Comparison of ENCODE assay signal across 5 worm cellular contexts in the genomic region with DNA sequence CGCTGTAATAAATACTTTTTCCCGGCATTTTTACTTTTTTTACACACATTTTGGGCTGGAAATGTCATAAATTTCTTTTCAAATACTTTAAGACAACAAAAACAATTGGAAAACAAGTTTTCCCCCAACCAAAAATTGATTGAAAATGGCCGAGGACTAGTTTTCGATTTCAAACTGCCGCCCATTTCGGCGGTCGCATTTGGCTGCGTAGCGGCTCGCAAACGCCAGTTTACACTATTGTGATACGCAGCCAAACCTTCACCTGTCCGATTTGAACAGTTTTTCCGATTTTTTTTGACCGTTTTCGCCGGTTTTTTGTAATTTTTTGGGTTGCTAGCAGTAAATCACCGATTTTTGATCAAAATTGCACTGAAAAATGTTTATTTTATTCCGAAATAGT.
A peak's percentile ranks its signal among the peaks of the same experiment; 100 is the strongest.
TF ChIP-seq lines count a peak whose summit lies in the region.

No protein-coding gene starts in this region.

TF ChIP-seq in whole organism, L1 larva, 84 proteins besides CTCF, POLR2A, EP300 and RAD21 (continues in another document):
- TF ChIP-seq skn-1 (tag; optimal IDR thresholded peaks at IDR 0.05; lab: Kevin White, UChicago) (peak; percentile 92), lin-13 (GFP tag; optimal IDR thresholded peaks at IDR 0.05; lab: Kevin White, UChicago) (peak; percentile 98), lin-35 (GFP tag; optimal IDR thresholded peaks at IDR 0.05; lab: Kevin White, UChicago) (peak; percentile 99), xbp-1 (tag; optimal IDR thresholded peaks at IDR 0.05; lab: Kevin White, UChicago) (peak; percentile 96), unc-130 (tag; optimal IDR thresholded peaks at IDR 0.05; lab: Kevin White, UChicago) (peak; percentile 91), pqm-1 (tag; optimal IDR thresholded peaks at IDR 0.05; lab: Kevin White, UChicago) (peak; percentile 68), ceh-90 (tag; optimal IDR thresholded peaks at IDR 0.05; lab: Kevin White, UChicago) (no peak), snu-23 (GFP tag; optimal IDR thresholded peaks at IDR 0.05; lab: Kevin White, UChicago) (peak; percentile 97), fkh-10 (GFP tag; optimal IDR thresholded peaks at IDR 0.05; lab: Kevin White, UChicago) (peak; percentile 84), lin-39 (tag; optimal IDR thresholded peaks at IDR 0.05; lab: Kevin White, UChicago) (peak; percentile 85), mef-2 (tag; optimal IDR thresholded peaks at IDR 0.05; lab: Kevin White, UChicago) (peak; percentile 68), fkh-8 (tag; optimal IDR thresholded peaks at IDR 0.05; lab: Kevin White, UChicago) (peak; percentile 98), zip-4 (GFP tag; optimal IDR thresholded peaks at IDR 0.05; lab: Kevin White, UChicago) (peak; percentile 85), efl-1 (optimal IDR thresholded peaks at IDR 0.05; lab: Kevin White, UChicago) (peak; percentile 96 to 99), efl-1 (GFP tag; optimal IDR thresholded peaks at IDR 0.05 in 1 of 2; lab: Kevin White, UChicago) (peak; percentile 99 to 100), rnt-1 (tag; optimal IDR thresholded peaks at IDR 0.05; lab: Kevin White, UChicago) (peak; percentile 98), lin-15B (tag; optimal IDR thresholded peaks at IDR 0.05; lab: Kevin White, UChicago) (peak; percentile 96)

TF ChIP-seq in whole organism, L3 larva, 47 proteins besides CTCF, POLR2A, EP300 and RAD21 (continues in another document):
- TF ChIP-seq unc-62 (GFP tag; optimal IDR thresholded peaks at IDR 0.05; lab: Kevin White, UChicago) (peak; percentile 78), ZK546.5 (tag; optimal IDR thresholded peaks at IDR 0.05; lab: Kevin White, UChicago) (peak; percentile 98), ztf-4 (tag; optimal IDR thresholded peaks at IDR 0.05; lab: Kevin White, UChicago) (peak; percentile 23), sea-2 (GFP tag; optimal IDR thresholded peaks at IDR 0.05; lab: Kevin White, UChicago) (no peak), hmg-11 (tag; optimal IDR thresholded peaks at IDR 0.05; lab: Kevin White, UChicago) (peak; percentile 61), lin-15B (tag; optimal IDR thresholded peaks at IDR 0.05; lab: Kevin White, UChicago) (peak; percentile 97), R02D3.7 (tag; optimal IDR thresholded peaks at IDR 0.05; lab: Kevin White, UChicago) (peak; percentile 89), pqm-1 (tag; optimal IDR thresholded peaks at IDR 0.05; lab: Kevin White, UChicago) (peak; percentile 50), ama-1 (optimal IDR thresholded peaks at IDR 0.05; lab: Kevin White, UChicago) (peak; percentile 85), nhr-77 (tag; optimal IDR thresholded peaks at IDR 0.05; lab: Kevin White, UChicago) (peak; percentile 75), zag-1 (tag; optimal IDR thresholded peaks at IDR 0.05; lab: Kevin White, UChicago) (no peak), egl-5 (tag; optimal IDR thresholded peaks at IDR 0.05; lab: Kevin White, UChicago) (peak; percentile 86), fkh-10 (GFP tag; optimal IDR thresholded peaks at IDR 0.05; lab: Kevin White, UChicago) (peak; percentile 77), ceh-9 (tag; optimal IDR thresholded peaks at IDR 0.05; lab: Kevin White, UChicago) (no peak), nhr-23 (tag; optimal IDR thresholded peaks at IDR 0.05; lab: Kevin White, UChicago) (peak; percentile 99), lsy-12 (tag; optimal IDR thresholded peaks at IDR 0.05; lab: Kevin White, UChicago) (peak; percentile 100), tbx-2 (tag; optimal IDR thresholded peaks at IDR 0.05; lab: Kevin White, UChicago) (peak; percentile 81), elt-2 (tag; optimal IDR thresholded peaks at IDR 0.05; lab: Kevin White, UChicago) (peak; percentile 91)

TF ChIP-seq in whole organism, early embryonic, 17 proteins besides CTCF, POLR2A, EP300 and RAD21:
- TF ChIP-seq ceh-36 (tag; optimal IDR thresholded peaks at IDR 0.05; lab: Kevin White, UChicago) (peak; percentile 49), aly-1 (tag; optimal IDR thresholded peaks at IDR 0.05; lab: Kevin White, UChicago) (no peak), hmg-4 (GFP tag; optimal IDR thresholded peaks at IDR 0.05; lab: Kevin White, UChicago) (peak; percentile 81), B0310.2 (tag; optimal IDR thresholded peaks at IDR 0.05; lab: Kevin White, UChicago) (peak; percentile 52), ama-1 (optimal IDR thresholded peaks at IDR 0.05; lab: Kevin White, UChicago) (peak; percentile 77), pes-1 (GFP tag; IDR thresholded peaks at IDR 0.05; lab: Robert Waterston, UW) (peak; percentile 72), tbx-37 (GFP tag; conservative IDR thresholded peaks at IDR 0.05; lab: Robert Waterston, UW) (0 out of 2 replicates have a peak, but pooled peaks have one; percentile 17), tbx-11 (GFP tag; IDR thresholded peaks at IDR 0.05; lab: Robert Waterston, UW) (0 out of 2 replicates have a peak, but pooled peaks have one; percentile 13), scrt-1 (GFP tag; IDR thresholded peaks at IDR 0.05; lab: Robert Waterston, UW) (no peak), flt-1 (GFP tag; IDR thresholded peaks at IDR 0.05; lab: Robert Waterston, UW) (peak; percentile 64), ets-7 (tag; optimal IDR thresholded peaks at IDR 0.05; lab: Kevin White, UChicago) (no peak), tra-4 (tag; optimal IDR thresholded peaks at IDR 0.05; lab: Kevin White, UChicago) (peak; percentile 38), ceh-13 (GFP tag; optimal IDR thresholded peaks at IDR 0.05; lab: Kevin White, UChicago) (peak; percentile 23), F13C5.2 (tag; optimal IDR thresholded peaks at IDR 0.05; lab: Kevin White, UChicago) (peak; percentile 90), hmbx-1 (tag; optimal IDR thresholded peaks at IDR 0.05; lab: Kevin White, UChicago) (peak; percentile 42), sea-1 (GFP tag; conservative IDR thresholded peaks at IDR 0.05; lab: Robert Waterston, UW) (0 out of 2 replicates have a peak, but pooled peaks have one; percentile 48), hnd-1 (tag; optimal IDR thresholded peaks at IDR 0.05; lab: Kevin White, UChicago) (peak; percentile 5)

TF ChIP-seq in whole organism, midembryonic, 9 proteins besides CTCF, POLR2A, EP300 and RAD21:
- TF ChIP-seq tab-1 (GFP tag; IDR thresholded peaks at IDR 0.05; lab: Robert Waterston, UW) (peak; percentile 69; the same call in 1 of the 2 replicates), ztf-23 (GFP tag; IDR thresholded peaks at IDR 0.05; lab: Robert Waterston, UW) (peak; percentile 92), cog-1 (tag; optimal IDR thresholded peaks at IDR 0.05; lab: Kevin White, UChicago) (peak; percentile 80), klf-2 (GFP tag; conservative IDR thresholded peaks at IDR 0.05; lab: Robert Waterston, UW) (peak; percentile 47; the same call in 1 of the 2 replicates), ztf-29 (GFP tag; IDR thresholded peaks at IDR 0.05; lab: Robert Waterston, UW) (0 out of 2 replicates have a peak, but pooled peaks have one; percentile 16), T22C8.4 (GFP tag; IDR thresholded peaks at IDR 0.05; lab: Robert Waterston, UW) (peak; percentile 69), ref-1 (GFP tag; conservative IDR thresholded peaks at IDR 0.05; lab: Robert Waterston, UW) (0 out of 2 replicates have a peak, but pooled peaks have one; percentile 19), med-1 (GFP tag; optimal IDR thresholded peaks at IDR 0.05; lab: Kevin White, UChicago; ENCODE audit: insufficient read depth) (no peak), flt-1 (GFP tag; IDR thresholded peaks at IDR 0.05; lab: Robert Waterston, UW) (peak; percentile 86)

TF ChIP-seq in whole organism, young adult, 124 proteins besides CTCF, POLR2A, EP300 and RAD21 (continues in another document):
- TF ChIP-seq ztf-22 (GFP tag; optimal IDR thresholded peaks at IDR 0.05; lab: Kevin White, UChicago): peak; percentile 75
- TF ChIP-seq lin-35 (GFP tag; optimal IDR thresholded peaks at IDR 0.05; lab: Kevin White, UChicago): peak; percentile 69 to 98 (median 90)
- TF ChIP-seq nhr-90 (tag; optimal IDR thresholded peaks at IDR 0.05; lab: Kevin White, UChicago): peak; percentile 72
- TF ChIP-seq snpc-1.1 (tag; optimal IDR thresholded peaks at IDR 0.05; lab: Kevin White, UChicago; ENCODE audit: insufficient read depth): peak; percentile 50
- peak; percentile 91 for TF ChIP-seq lir-1 (GFP tag; conservative IDR thresholded peaks at IDR 0.05; lab: Robert Waterston, UW)
- TF ChIP-seq hlh-26 (GFP tag; conservative IDR thresholded peaks at IDR 0.05; lab: Robert Waterston, UW): no peak
- TF ChIP-seq F37B4.10 (GFP tag; IDR thresholded peaks at IDR 0.05; lab: Robert Waterston, UW): 0 out of 2 replicates have a peak, but pooled peaks have one; percentile 38
- TF ChIP-seq unc-130 (GFP tag; optimal IDR thresholded peaks at IDR 0.05; lab: Kevin White, UChicago): peak; percentile 88
- peak; percentile 40 for TF ChIP-seq die-1 (tag; optimal IDR thresholded peaks at IDR 0.05; lab: Kevin White, UChicago)
- peak; percentile 96 for TF ChIP-seq hmg-1.2 (GFP tag; IDR thresholded peaks at IDR 0.05; lab: Robert Waterston, UW)
- TF ChIP-seq rcor-1 (GFP tag; IDR thresholded peaks at IDR 0.05; lab: Robert Waterston, UW): peak; percentile 96
- TF ChIP-seq madf-10 (tag; optimal IDR thresholded peaks at IDR 0.05; lab: Kevin White, UChicago): peak; percentile 77
- peak; percentile 94 for TF ChIP-seq ztf-28 (GFP tag; IDR thresholded peaks at IDR 0.05; lab: Robert Waterston, UW)
- peak; percentile 81; the same call in 1 of the 2 replicates for TF ChIP-seq egl-18 (GFP tag; IDR thresholded peaks at IDR 0.05; lab: Robert Waterston, UW)
- no peak for TF ChIP-seq hlh-12 (tag; optimal IDR thresholded peaks at IDR 0.05; lab: Kevin White, UChicago)
- no peak for TF ChIP-seq bed-1 (GFP tag; IDR thresholded peaks at IDR 0.05; lab: Robert Waterston, UW)
- no peak for TF ChIP-seq mxl-1 (tag; optimal IDR thresholded peaks at IDR 0.05; lab: Kevin White, UChicago)
- peak; percentile 93 for TF ChIP-seq egl-44 (GFP tag; IDR thresholded peaks at IDR 0.05; lab: Robert Waterston, UW)
- TF ChIP-seq pbrm-1 (GFP tag; IDR thresholded peaks at IDR 0.05; lab: Robert Waterston, UW): peak; percentile 97
- TF ChIP-seq hsf-1 (GFP tag; IDR thresholded peaks at IDR 0.05; lab: Robert Waterston, UW): peak; percentile 89
- TF ChIP-seq F22D6.2 (tag; optimal IDR thresholded peaks at IDR 0.05; lab: Kevin White, UChicago): peak; percentile 49
- TF ChIP-seq F33H1.4 (GFP tag; IDR thresholded peaks at IDR 0.05; lab: Robert Waterston, UW): peak; percentile 84
- no peak for TF ChIP-seq sea-2 (GFP tag; IDR thresholded peaks at IDR 0.05; lab: Robert Waterston, UW)
- peak; percentile 89 for TF ChIP-seq atf-7 (tag; optimal IDR thresholded peaks at IDR 0.05; lab: Kevin White, UChicago)
- peak; percentile 80 for TF ChIP-seq attf-6 (GFP tag; IDR thresholded peaks at IDR 0.05; lab: Robert Waterston, UW)
- peak; percentile 73 for TF ChIP-seq ztf-25 (GFP tag; IDR thresholded peaks at IDR 0.05; lab: Robert Waterston, UW)
- TF ChIP-seq K12H6.12 (tag; optimal IDR thresholded peaks at IDR 0.05; lab: Kevin White, UChicago): peak; percentile 96
- TF ChIP-seq unc-62 (GFP tag; optimal IDR thresholded peaks at IDR 0.05; lab: Kevin White, UChicago): peak; percentile 66
- peak; percentile 93 for TF ChIP-seq repo-1 (tag; optimal IDR thresholded peaks at IDR 0.05; lab: Kevin White, UChicago)
- peak; percentile 92 for TF ChIP-seq madf-6 (GFP tag; IDR thresholded peaks at IDR 0.05; lab: Robert Waterston, UW)
- peak; percentile 57 for TF ChIP-seq ceh-79 (tag; optimal IDR thresholded peaks at IDR 0.05; lab: Kevin White, UChicago)
